Worm (Caenorhabditis elegans) whole organism, late embryonic: ENCODE results near the gene nspc-9.

Source experiments
- ceh-14 ChIP-seq: sonication (generic microtip); optimal IDR thresholded peaks from 2 replicates; lab custom pipeline; 2016; ENCODE audit warnings: missing genotype, missing genetic modification characterization, missing compliant biosample characterization
- ceh-9 ChIP-seq: sonication (generic microtip); optimal IDR thresholded peaks from 2 replicates; lab custom pipeline; 2016; ENCODE audit warnings: mild to moderate bottlenecking, missing genetic modification characterization, inconsistent platforms, missing compliant biosample characterization
- fkh-10 ChIP-seq: fragments of 150-350 bp; optimal IDR thresholded peaks from 2 replicates; lab custom pipeline; 2014; ENCODE audit warnings: missing biosample characterization, missing genetic modification reagents, missing genetic modification characterization
- ttx-3 ChIP-seq: sonication (generic microtip); optimal IDR thresholded peaks from 2 replicates; lab custom pipeline; 2016; ENCODE audit warnings: missing genetic modification reagents, missing genetic modification characterization, missing compliant biosample characterization

Gene nspc-9

ce11 chrX:12294263-12294662 is 48.9 kb downstream of the nspc-9 start, which contains the start of gene W06D11.1:
Gene W06D11.1 (plus strand): TSS chrX:12294563.
- TF ChIP-seq fkh-10 (GFP tag; lab: Kevin White, UChicago) (no peak), ceh-14 (no peak), ceh-9 (no peak), ttx-3 (no peak)
